Worm (Caenorhabditis elegans) whole organism, L4 larva: ENCODE measurements around the gene F43C1.7.

ENCODE experiments used
- T20F7.1 ChIP-seq: fragments of 200-800 bp; sonication (Bioruptor generic); optimal IDR thresholded peaks from 2 replicates; lab custom pipeline; 2018; ENCODE audit warnings: mild to moderate bottlenecking, missing genetic modification characterization, missing compliant biosample characterization
- ama-1 ChIP-seq: fragments of 150-350 bp; optimal IDR thresholded peaks from 2 replicates; lab custom pipeline; 2014; ENCODE audit warnings: inconsistent platforms, mixed read lengths
- dve-1 ChIP-seq: sonication (generic microtip); optimal IDR thresholded peaks from 2 replicates; lab custom pipeline; 2017; ENCODE audit warnings: antibody characterized with exemption, mild to moderate bottlenecking, missing genetic modification characterization, missing compliant biosample characterization; ENCODE audit not compliant: insufficient read depth
- lin-13 ChIP-seq: fragments of 150-350 bp; optimal IDR thresholded peaks from 2 replicates; lab custom pipeline; 2014; ENCODE audit warnings: missing biosample characterization, missing genetic modification reagents, missing genetic modification characterization
- nhr-28 ChIP-seq: fragments of 150-350 bp; optimal IDR thresholded peaks from 2 replicates; lab custom pipeline; 2014; ENCODE audit warnings: missing biosample characterization, missing genetic modification characterization
- sdz-12 ChIP-seq: fragments of 200-800 bp; sonication (Bioruptor generic); optimal IDR thresholded peaks from 2 replicates; lab custom pipeline; 2018; ENCODE audit warnings: mild to moderate bottlenecking, missing genetic modification characterization, missing compliant biosample characterization
- set-16 ChIP-seq: fragments of 200-800 bp; sonication (Bioruptor generic); IDR thresholded peaks from 2 replicates; pipeline ENCODE4 v1.3.6; 2022; ENCODE audit warnings: missing genetic modification reagents, missing genetic modification characterization, missing compliant biosample characterization
- vab-7 ChIP-seq: fragments of 200-800 bp; sonication (Bioruptor generic); IDR thresholded peaks from 2 replicates; pipeline ENCODE4 v1.3.6; 2022; ENCODE audit warnings: missing genetic modification reagents, missing genetic modification characterization, missing compliant biosample characterization
- zip-2 ChIP-seq: fragments of 150-350 bp; optimal IDR thresholded peaks from 2 replicates; lab custom pipeline; 2014; ENCODE audit warnings: missing biosample characterization, missing genetic modification characterization

DNA sequence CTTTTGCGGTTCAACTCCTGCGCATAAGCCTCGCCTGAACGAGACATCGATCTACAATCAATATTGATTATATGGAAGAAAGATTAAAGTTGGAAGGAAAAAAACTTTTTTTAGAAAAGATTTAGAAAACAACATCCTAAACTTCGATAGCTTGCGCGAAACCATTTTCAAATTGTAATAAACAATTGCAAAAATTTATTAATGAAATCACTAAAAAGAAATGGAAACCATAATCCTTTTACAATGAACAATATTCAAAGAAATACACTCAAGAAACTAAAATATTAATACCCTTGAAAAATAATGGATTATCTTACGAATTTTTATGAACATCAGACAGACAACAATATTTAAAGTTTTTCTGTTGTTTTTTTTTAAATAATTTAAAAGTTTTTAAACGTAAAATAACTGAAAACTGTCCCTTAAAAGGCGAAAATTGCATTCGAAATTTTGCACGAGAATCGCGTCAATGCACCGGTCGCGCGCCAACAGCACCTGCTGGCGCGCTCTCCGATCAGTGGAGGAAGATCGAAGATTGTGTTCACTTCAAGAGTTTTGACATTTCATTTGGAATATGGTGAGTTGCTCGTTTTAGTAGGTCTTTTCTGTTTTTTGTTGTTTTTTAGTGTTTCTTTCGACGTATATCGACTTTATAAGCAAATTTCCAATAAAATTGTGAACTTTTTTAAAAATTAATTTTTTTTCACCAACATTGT lies 27.0 kb upstream of the F43C1.7 start, which contains the start of the genes sftb-1 and R10E4.1:
- TF ChIP-seq ama-1 (lab: Kevin White, UChicago) = no peak
- TF ChIP-seq vab-7 (GFP tag; lab: Robert Waterston, UW) = no peak
- TF ChIP-seq lin-13 = no peak
- TF ChIP-seq nhr-28 (tag; lab: Kevin White, UChicago) = peak; percentile 36
- TF ChIP-seq dve-1 (tag; lab: Kevin White, UChicago) = peak; percentile 71
- TF ChIP-seq T20F7.1 (GFP tag; lab: Kevin White, UChicago) = peak; percentile 64
- 0 out of 2 replicates have a peak, but pooled peaks have one; percentile 17 for TF ChIP-seq set-16
- TF ChIP-seq zip-2 (tag; lab: Kevin White, UChicago) = no peak
- no peak for TF ChIP-seq sdz-12 (GFP tag; lab: Kevin White, UChicago)
